Worm (Caenorhabditis elegans) whole organism, L1 larva: ENCODE measurements around the gene F44G4.6.

Experiments
- C34B4.2 ChIP-seq: sonication (generic microtip); optimal IDR thresholded peaks from 2 replicates; lab custom pipeline; 2017; ENCODE audit warnings: mild to moderate bottlenecking, missing genetic modification characterization, missing compliant biosample characterization
- F16B12.6 ChIP-seq: fragments of 150-350 bp; optimal IDR thresholded peaks from 2 replicates; lab custom pipeline; 2014; ENCODE audit warnings: missing biosample characterization, missing genetic modification characterization
- Y116A8C.19 ChIP-seq: sonication (generic microtip); optimal IDR thresholded peaks from 2 replicates; lab custom pipeline; 2016; ENCODE audit warnings: missing compliant biosample characterization, missing genetic modification characterization, borderline replicate concordance
- aha-1 ChIP-seq: fragments of 150-350 bp; optimal IDR thresholded peaks from 2 replicates; lab custom pipeline; 2014; ENCODE audit warnings: missing biosample characterization, missing genetic modification characterization
- blmp-1 ChIP-seq: fragments of 150-350 bp; optimal IDR thresholded peaks from 2 replicates; lab custom pipeline; 2014; ENCODE audit warnings: missing biosample characterization, missing genetic modification characterization
- dpl-1 ChIP-seq, 3 experiments: fragments of 150-350 bp in 2 of 3; sonication (generic microtip) in 1 of 3; optimal IDR thresholded peaks; 2 replicates each; lab custom pipeline; 2014 to 2017; ENCODE audit warnings: missing biosample characterization in 3 of 3, missing genetic modification characterization in 3 of 3, missing genetic modification reagents in 3 of 3
- dsc-1 ChIP-seq: sonication (generic microtip); optimal IDR thresholded peaks from 2 replicates; lab custom pipeline; 2016; ENCODE audit warnings: mild to moderate bottlenecking, missing genetic modification characterization, missing compliant biosample characterization
- efl-1 ChIP-seq, 4 experiments: fragments of 150-350 bp; optimal IDR thresholded peaks in 3 of 4; peaks in 1 of 4; 1 replicate in 1 of 4; 2 replicates in 3 of 4; lab custom pipeline; 2014; ENCODE audit warnings: missing biosample characterization in 2 of 4, missing genetic modification characterization in 2 of 4, missing genetic modification reagents in 2 of 4
- efl-3 ChIP-seq: fragments of 200-800 bp; sonication (Bioruptor generic); optimal IDR thresholded peaks from 2 replicates; lab custom pipeline; 2018; ENCODE audit warnings: mild to moderate bottlenecking, missing genetic modification characterization, missing compliant biosample characterization
- egl-27 ChIP-seq, 2 experiments: fragments of 150-350 bp in 1 of 2; sonication (generic microtip); optimal IDR thresholded peaks; 3 replicates each; lab custom pipeline; 2017 to 2018; ENCODE audit warnings: missing biosample characterization in 2 of 2, missing genetic modification characterization in 2 of 2, missing genetic modification reagents in 2 of 2
- elt-3 ChIP-seq, 6 experiments: fragments of 150-350 bp in 1 of 6; sonication (generic microtip); optimal IDR thresholded peaks; 2 replicates each; lab custom pipeline; 2017 to 2018; ENCODE audit warnings: missing biosample characterization in 6 of 6, missing genetic modification characterization in 6 of 6, inconsistent platforms in 1 of 6
- ets-5 ChIP-seq: fragments of 200-800 bp; sonication (Bioruptor generic); IDR thresholded peaks from 2 replicates; pipeline ENCODE4 v1.3.6; 2022; ENCODE audit warnings: missing genetic modification characterization, missing compliant biosample characterization
- fkh-4 ChIP-seq: sonication (generic microtip); optimal IDR thresholded peaks from 2 replicates; lab custom pipeline; 2016; ENCODE audit warnings: missing compliant biosample characterization, missing genetic modification characterization, borderline replicate concordance
- isw-1 ChIP-seq: fragments of 200-800 bp; sonication (Bioruptor generic); IDR thresholded peaks from 2 replicates; pipeline ENCODE4 v1.3.6; 2022; ENCODE audit warnings: missing genetic modification characterization, missing compliant biosample characterization
- jun-1 ChIP-seq: fragments of 150-350 bp; optimal IDR thresholded peaks from 2 replicates; lab custom pipeline; 2014; ENCODE audit warnings: missing biosample characterization, missing genetic modification reagents, missing genetic modification characterization
- lin-13 ChIP-seq: fragments of 150-350 bp; optimal IDR thresholded peaks from 2 replicates; lab custom pipeline; 2014; ENCODE audit warnings: missing biosample characterization, missing genetic modification reagents, missing genetic modification characterization
- lin-15B ChIP-seq: fragments of 150-350 bp; sonication (generic microtip); optimal IDR thresholded peaks from 3 replicates; lab custom pipeline; 2014; ENCODE audit warnings: missing biosample characterization, missing genetic modification characterization
- lin-35 ChIP-seq, 2 experiments: fragments of 150-350 bp; optimal IDR thresholded peaks; 2 replicates each; lab custom pipeline; 2014; ENCODE audit warnings: missing biosample characterization in 2 of 2, missing genetic modification characterization in 2 of 2, missing genetic modification reagents in 2 of 2
- lin-39 ChIP-seq: fragments of 150-350 bp; optimal IDR thresholded peaks from 2 replicates; lab custom pipeline; 2014; ENCODE audit warnings: missing biosample characterization, missing genetic modification reagents, missing genetic modification characterization
- lsy-2 ChIP-seq, 2 experiments: fragments of 150-350 bp; optimal IDR thresholded peaks; 2 replicates each; lab custom pipeline; 2014; ENCODE audit warnings: missing biosample characterization in 2 of 2, missing genetic modification characterization in 2 of 2
- mab-9 ChIP-seq: fragments of 200-800 bp; sonication (Bioruptor generic); IDR thresholded peaks from 2 replicates; pipeline ENCODE4 v1.3.6; 2022; ENCODE audit warnings: missing genetic modification reagents, missing genetic modification characterization, missing compliant biosample characterization
- mef-2 ChIP-seq: fragments of 150-350 bp; optimal IDR thresholded peaks from 2 replicates; lab custom pipeline; 2014; ENCODE audit warnings: missing biosample characterization, missing genetic modification characterization
- mep-1 ChIP-seq: fragments of 150-350 bp; optimal IDR thresholded peaks from 2 replicates; lab custom pipeline; 2014; ENCODE audit warnings: missing biosample characterization, missing genetic modification characterization
- nhr-20 ChIP-seq: sonication (generic microtip); optimal IDR thresholded peaks from 2 replicates; lab custom pipeline; 2016; ENCODE audit warnings: mild to moderate bottlenecking, missing genetic modification characterization, missing compliant biosample characterization
- nhr-237 ChIP-seq: fragments of 150-350 bp; optimal IDR thresholded peaks from 2 replicates; lab custom pipeline; 2014; ENCODE audit warnings: missing biosample characterization, missing genetic modification characterization
- nhr-28 ChIP-seq: fragments of 150-350 bp; optimal IDR thresholded peaks from 2 replicates; lab custom pipeline; 2014; ENCODE audit warnings: missing biosample characterization, missing genetic modification characterization
- nhr-47 ChIP-seq: sonication (generic microtip); optimal IDR thresholded peaks from 2 replicates; lab custom pipeline; 2016; ENCODE audit warnings: mild to moderate bottlenecking, missing genetic modification characterization, moderate library complexity, missing compliant biosample characterization
- nhr-71 ChIP-seq: sonication (generic microtip); optimal IDR thresholded peaks from 2 replicates; lab custom pipeline; 2016; ENCODE audit warnings: mild to moderate bottlenecking, missing genetic modification characterization, moderate library complexity, missing compliant biosample characterization
- nhr-84 ChIP-seq: sonication (generic microtip); optimal IDR thresholded peaks from 2 replicates; lab custom pipeline; 2017; ENCODE audit warnings: missing biosample characterization, missing genetic modification characterization
- pag-3 ChIP-seq: sonication (generic microtip); optimal IDR thresholded peaks from 2 replicates; lab custom pipeline; 2017; ENCODE audit warnings: missing genetic modification characterization, mild to moderate bottlenecking, missing compliant biosample characterization, antibody characterized with exemption, borderline replicate concordance; ENCODE audit not compliant: insufficient read depth
- pax-3 ChIP-seq: fragments of 200-800 bp; sonication (Bioruptor generic); optimal IDR thresholded peaks from 2 replicates; lab custom pipeline; 2018; ENCODE audit warnings: mild to moderate bottlenecking, missing genetic modification characterization, moderate library complexity, missing compliant biosample characterization
- pqm-1 ChIP-seq: sonication (generic microtip); optimal IDR thresholded peaks from 3 replicates; lab custom pipeline; 2017; ENCODE audit warnings: missing biosample characterization, missing genetic modification characterization
- rnt-1 ChIP-seq: sonication (generic microtip); optimal IDR thresholded peaks from 2 replicates; lab custom pipeline; 2016; ENCODE audit warnings: mild to moderate bottlenecking, missing genetic modification characterization, moderate library complexity, missing compliant biosample characterization
- skn-1 ChIP-seq: fragments of 150-350 bp; optimal IDR thresholded peaks from 2 replicates; lab custom pipeline; 2014; ENCODE audit warnings: missing biosample characterization, missing genetic modification characterization
- snpc-4 ChIP-seq: fragments of 150-350 bp; optimal IDR thresholded peaks from 2 replicates; lab custom pipeline; 2014; ENCODE audit warnings: missing biosample characterization, missing genetic modification characterization
- swsn-7 ChIP-seq: sonication (generic microtip); optimal IDR thresholded peaks from 2 replicates; lab custom pipeline; 2016; ENCODE audit warnings: missing genetic modification characterization, missing compliant biosample characterization
- tlp-1 ChIP-seq: fragments of 150-350 bp; optimal IDR thresholded peaks from 2 replicates; lab custom pipeline; 2014; ENCODE audit warnings: missing biosample characterization, missing genetic modification characterization
- unc-130 ChIP-seq: fragments of 150-350 bp; optimal IDR thresholded peaks from 2 replicates; lab custom pipeline; 2017; ENCODE audit warnings: missing biosample characterization, missing genetic modification characterization, inconsistent platforms
- unc-30 ChIP-seq: sonication (generic microtip); optimal IDR thresholded peaks from 2 replicates; lab custom pipeline; 2017; ENCODE audit warnings: missing biosample characterization, missing genetic modification characterization
- unc-62 ChIP-seq: fragments of 150-350 bp; optimal IDR thresholded peaks from 2 replicates; lab custom pipeline; 2014; ENCODE audit warnings: missing biosample characterization, missing genetic modification reagents, missing genetic modification characterization
- xbp-1 ChIP-seq: sonication (generic microtip); optimal IDR thresholded peaks from 2 replicates; lab custom pipeline; 2016; ENCODE audit warnings: missing genetic modification characterization, missing compliant biosample characterization
- zip-4 ChIP-seq: fragments of 200-800 bp; sonication (Bioruptor generic); optimal IDR thresholded peaks from 2 replicates; lab custom pipeline; 2018; ENCODE audit warnings: mild to moderate bottlenecking, missing genetic modification characterization, moderate library complexity, missing compliant biosample characterization
- ztf-4 ChIP-seq: fragments of 150-350 bp; optimal IDR thresholded peaks from 2 replicates; lab custom pipeline; 2014; ENCODE audit warnings: missing biosample characterization, missing genetic modification characterization

F44G4.6 gene

DNA sequence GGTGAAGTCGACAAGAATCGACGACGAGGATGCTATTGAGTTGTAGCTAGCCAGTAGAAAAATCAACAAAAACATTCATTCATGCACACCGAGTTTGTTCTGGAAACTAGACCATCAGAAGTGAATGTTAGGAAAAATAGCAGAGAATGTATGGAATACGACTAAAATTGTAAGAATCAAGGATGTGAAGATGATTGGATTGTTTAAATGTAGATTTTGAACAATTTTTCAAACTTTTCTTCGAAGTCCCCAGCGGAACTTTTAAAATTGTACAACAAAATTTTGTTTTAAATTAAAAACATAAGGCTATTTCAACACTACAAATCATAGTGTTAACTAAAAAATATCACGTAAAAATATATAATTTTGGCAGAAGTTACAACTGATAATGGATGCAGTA is 18.9 kb downstream of the F44G4.6 start, which contains the start of gene C18E9.7:
Gene C18E9.7, minus strand, starts transcription at position 101 of the 400 bp plus-strand sequence.
- TF ChIP-seq nhr-28 (tag; lab: Kevin White, UChicago) = no peak
- TF ChIP-seq tlp-1 (tag; lab: Kevin White, UChicago) = no peak
- TF ChIP-seq unc-130 = no peak
- no peak for TF ChIP-seq elt-3 (tag; optimal IDR thresholded peaks at IDR 0.05; lab: Kevin White, UChicago)
- TF ChIP-seq zip-4 (GFP tag; lab: Kevin White, UChicago) = no peak
- no peak for TF ChIP-seq unc-30 (tag; lab: Kevin White, UChicago)
- no peak for TF ChIP-seq swsn-7 (tag; lab: Kevin White, UChicago)

DNA sequence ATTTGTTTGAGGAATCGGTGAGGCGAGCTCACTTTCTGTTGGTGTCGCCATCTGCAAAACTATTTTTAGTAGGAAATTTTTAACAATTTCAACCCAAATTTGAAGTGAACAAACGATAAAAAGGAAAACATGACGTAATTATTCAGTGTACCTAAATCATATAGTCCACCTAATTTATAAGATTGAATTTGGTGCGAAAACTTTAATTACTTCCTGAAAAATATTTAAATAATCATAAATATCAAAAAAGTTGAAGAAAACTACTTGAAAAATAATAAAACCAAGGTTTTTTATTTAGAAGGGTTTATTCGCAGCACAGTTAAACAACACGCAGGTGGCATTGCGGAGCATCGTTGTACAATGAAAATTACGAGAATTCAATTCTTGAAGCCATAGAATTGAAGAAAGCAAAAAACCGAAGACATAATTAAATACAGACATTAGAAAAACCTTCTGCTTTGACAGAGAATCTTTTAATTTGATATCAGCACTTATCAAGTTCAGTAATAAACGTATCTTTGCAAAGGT is 28.0 kb downstream of the F44G4.6 start, which contains the start of gene tomm-40:
Gene tomm-40, minus strand, starts transcription at position 51 of the 528 bp plus-strand sequence.
- peak in 1 of 2 experiments; percentile 55 for TF ChIP-seq lin-35 (GFP tag; optimal IDR thresholded peaks at IDR 0.05; lab: Kevin White, UChicago)
- TF ChIP-seq swsn-7 (tag; lab: Kevin White, UChicago) = peak; percentile 13
- peak; percentile 12 for TF ChIP-seq blmp-1
- no peak for TF ChIP-seq zip-4 (GFP tag; lab: Kevin White, UChicago)
- TF ChIP-seq skn-1 (tag; lab: Kevin White, UChicago) = peak; percentile 5
- TF ChIP-seq dpl-1 (GFP tag; optimal IDR thresholded peaks at IDR 0.05; lab: Kevin White, UChicago) = peak; percentile 27 to 59 (median 48)
- TF ChIP-seq lsy-2 (tag; optimal IDR thresholded peaks at IDR 0.05; lab: Kevin White, UChicago) = peak; percentile 34 to 51
- peak; percentile 31 for TF ChIP-seq nhr-71
- TF ChIP-seq xbp-1 (tag; lab: Kevin White, UChicago) = no peak
- peak; percentile 3 for TF ChIP-seq nhr-20 (tag; lab: Kevin White, UChicago)
- no peak for TF ChIP-seq unc-62 (GFP tag; lab: Kevin White, UChicago)
- TF ChIP-seq efl-1 (optimal IDR thresholded peaks at IDR 0.05; lab: Kevin White, UChicago) = peak; percentile 49 to 51
- TF ChIP-seq efl-1 (GFP tag; optimal IDR thresholded peaks at IDR 0.05 in 1 of 2; lab: Kevin White, UChicago) = peak; percentile 55 to 93
- peak; percentile 40 for TF ChIP-seq mep-1
- TF ChIP-seq tlp-1 (tag; lab: Kevin White, UChicago) = no peak
- TF ChIP-seq, all 84 proteins: peak for 10

DNA sequence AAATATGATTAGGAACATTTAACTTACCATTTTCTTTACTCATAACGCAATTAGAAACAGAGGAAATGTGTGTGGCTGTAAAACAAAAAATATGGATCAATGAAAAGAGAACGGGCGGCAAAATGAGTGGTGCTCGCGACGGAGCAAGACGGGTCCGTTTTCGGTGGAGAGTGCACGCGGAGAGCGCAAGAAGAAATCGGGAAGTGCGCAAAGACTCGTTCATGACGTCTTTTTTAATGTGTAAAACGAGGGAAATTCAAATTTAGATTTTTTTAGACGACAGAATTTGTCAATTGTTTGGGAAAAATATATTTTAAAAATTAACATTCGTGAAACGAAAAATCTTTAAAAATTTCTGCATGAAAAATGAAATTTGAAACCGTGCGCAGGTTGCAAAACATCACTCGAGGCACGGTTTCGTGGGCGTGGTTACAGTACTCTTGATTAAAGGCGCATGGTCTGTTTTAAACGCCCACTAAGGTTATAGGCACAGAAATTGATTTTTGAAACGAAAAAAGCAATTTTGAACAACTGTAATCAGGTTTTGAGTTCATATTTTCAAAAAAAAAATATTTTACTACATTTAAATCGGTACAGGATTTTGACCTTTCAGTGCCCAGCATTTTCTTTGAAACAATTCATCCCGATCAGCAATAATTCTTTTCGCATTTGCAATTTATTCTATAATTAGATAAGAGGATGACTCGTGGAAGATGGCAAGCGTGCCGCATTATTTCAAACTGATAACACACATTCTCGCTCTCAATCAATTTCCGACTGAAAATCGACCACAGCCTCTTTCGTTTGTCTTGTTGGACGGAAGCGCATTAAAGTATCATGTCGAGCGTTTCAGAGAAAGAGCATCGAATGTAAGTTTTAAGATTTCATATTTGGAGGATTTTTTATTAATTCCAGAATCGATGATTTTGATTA is 32.1 kb downstream of the F44G4.6 start, which contains the start of the genes szy-20 and C18E9.5:
Gene szy-20, minus strand, starts transcription at position 83 of the 933 bp plus-strand sequence.
Gene C18E9.5, plus strand, starts transcription at position 730 of the 933 bp plus-strand sequence.
- no peak for TF ChIP-seq ets-5 (GFP tag; lab: Robert Waterston, UW)
- no peak for TF ChIP-seq nhr-84 (tag; lab: Kevin White, UChicago)
- TF ChIP-seq jun-1 (tag; lab: Kevin White, UChicago) = peak; percentile 84
- TF ChIP-seq F16B12.6 (tag; lab: Kevin White, UChicago) = peak; percentile 70
- peak; percentile 90 for TF ChIP-seq lin-39 (tag; lab: Kevin White, UChicago)
- peak; percentile 60 for TF ChIP-seq fkh-4 (tag; lab: Kevin White, UChicago)
- TF ChIP-seq xbp-1 (tag; lab: Kevin White, UChicago) = peak; percentile 84
- TF ChIP-seq dsc-1 (tag; lab: Kevin White, UChicago) = peak; percentile 92
- no peak for TF ChIP-seq Y116A8C.19 (tag; lab: Kevin White, UChicago)
- peak; percentile 62; the same call in 1 of the 2 replicates for TF ChIP-seq mab-9
- peak; percentile 16 for TF ChIP-seq nhr-237 (tag; lab: Kevin White, UChicago)
- no peak for TF ChIP-seq unc-62 (GFP tag; lab: Kevin White, UChicago)
- peak; percentile 87 for TF ChIP-seq isw-1 (GFP tag; lab: Robert Waterston, UW)
- TF ChIP-seq pax-3 (tag; lab: Kevin White, UChicago) = peak; percentile 66
- TF ChIP-seq swsn-7 (tag; lab: Kevin White, UChicago) = peak; percentile 90
- TF ChIP-seq unc-130 = peak; percentile 17
- TF ChIP-seq rnt-1 (tag; lab: Kevin White, UChicago) = peak; percentile 91
- TF ChIP-seq pag-3 = no peak
- peak; percentile 98 to 99 for TF ChIP-seq efl-1 (optimal IDR thresholded peaks at IDR 0.05; lab: Kevin White, UChicago)
- peak; percentile 97 to 100 for TF ChIP-seq efl-1 (GFP tag; optimal IDR thresholded peaks at IDR 0.05 in 1 of 2; lab: Kevin White, UChicago)
- no peak for TF ChIP-seq egl-27 (tag; optimal IDR thresholded peaks at IDR 0.05; lab: Kevin White, UChicago)
- TF ChIP-seq ztf-4 (tag; lab: Kevin White, UChicago) = peak; percentile 14
- no peak for TF ChIP-seq C34B4.2 (tag; lab: Kevin White, UChicago)
- TF ChIP-seq mef-2 (tag; lab: Kevin White, UChicago) = no peak
- no peak for TF ChIP-seq pqm-1 (tag; lab: Kevin White, UChicago)
- TF ChIP-seq lin-13 (GFP tag; lab: Kevin White, UChicago) = peak; percentile 82
- peak; percentile 93 for TF ChIP-seq nhr-47 (tag; lab: Kevin White, UChicago)
- peak; percentile 78 for TF ChIP-seq snpc-4 (tag; lab: Kevin White, UChicago)
- no peak for TF ChIP-seq aha-1
- TF ChIP-seq efl-3 (GFP tag; lab: Kevin White, UChicago) = no peak
- TF ChIP-seq mep-1 = peak; percentile 90
- TF ChIP-seq lin-15B (tag; lab: Kevin White, UChicago) = peak; percentile 72
- TF ChIP-seq dpl-1 (GFP tag; optimal IDR thresholded peaks at IDR 0.05; lab: Kevin White, UChicago) = peak; percentile 97 to 98 (median 98)
